Fruit fly (Drosophila melanogaster) whole organism, prepupa: ENCODE measurements around the gene santa-maria.

Experiments
- Blimp-1 ChIP-seq: fragments of 200-800 bp; sonication (Bioruptor generic); optimal IDR thresholded peaks from 3 replicates; lab custom pipeline; 2017; ENCODE audit warnings: missing biosample characterization, missing genetic modification characterization, mild to moderate bottlenecking, moderate library complexity, missing genetic modification reagents
- CG4318 ChIP-seq: fragments of 200-800 bp; sonication (Bioruptor generic); optimal IDR thresholded peaks from 3 replicates; lab custom pipeline; 2017; ENCODE audit warnings: missing biosample characterization, mild to moderate bottlenecking, missing genetic modification characterization
- CG6276 ChIP-seq: fragments of 200-800 bp; sonication (Bioruptor generic); optimal IDR thresholded peaks from 2 replicates; lab custom pipeline; 2017; ENCODE audit warnings: missing biosample characterization, mild to moderate bottlenecking, missing genetic modification characterization
- Gug ChIP-seq: fragments of 200-800 bp; sonication (Bioruptor generic); IDR thresholded peaks from 2 replicates; pipeline ENCODE4 v1.3.6; 2022; ENCODE audit warnings: missing biosample characterization, missing genetic modification characterization
- Hr4 ChIP-seq: fragments of 200-800 bp; sonication (Bioruptor generic); optimal IDR thresholded peaks from 3 replicates; lab custom pipeline; 2016; ENCODE audit warnings: missing biosample characterization, missing genetic modification characterization
- Smox ChIP-seq: fragments of 200-800 bp; sonication (Bioruptor generic); optimal IDR thresholded peaks from 3 replicates; lab custom pipeline; 2016; ENCODE audit warnings: missing biosample characterization, missing genetic modification characterization
- Sox15 ChIP-seq: fragments of 200-800 bp; sonication (Bioruptor generic); optimal IDR thresholded peaks from 3 replicates; lab custom pipeline; 2016; ENCODE audit warnings: missing biosample characterization, missing genetic modification characterization
- ss ChIP-seq, 2 experiments: fragments of 200-800 bp; sonication (Bioruptor generic); optimal IDR thresholded peaks; 2 replicates in 1 of 2; 3 replicates in 1 of 2; lab custom pipeline; 2017 to 2018; ENCODE audit warnings: mild to moderate bottlenecking in 2 of 2, missing biosample characterization in 2 of 2, missing genetic modification characterization in 2 of 2, moderate library complexity in 1 of 2

dm6 chr2L:7424907-7425689, 25.9 kb downstream of the santa-maria start:
- TF ChIP-seq Hr4 (GFP tag; lab: Kevin White, UChicago) (peak; percentile 68), Blimp-1 (GFP tag; lab: Kevin White, UChicago) (peak; percentile 45), ss (GFP tag; optimal IDR thresholded peaks at IDR 0.05; lab: Kevin White, UChicago) (peak; percentile 7 to 21), CG4318 (GFP tag; lab: Kevin White, UChicago) (peak; percentile 13), Smox (peak; percentile 87), Sox15 (GFP tag; lab: Kevin White, UChicago) (peak; percentile 78), CG6276 (GFP tag; lab: Kevin White, UChicago) (peak; percentile 54), Gug (GFP tag; lab: Robert Waterston, UW) (peak; percentile 73)
